Worm (Caenorhabditis elegans): ENCODE results near the gene K08E5.1.

- no peak for TF ChIP-seq lir-3 (tag; optimal IDR thresholded peaks at IDR 0.05)
- no peak for TF ChIP-seq lin-15B (tag; optimal IDR thresholded peaks at IDR 0.05)
- TF ChIP-seq aly-2 (tag; optimal IDR thresholded peaks at IDR 0.05) = no peak
- TF ChIP-seq R02D3.7 (tag; optimal IDR thresholded peaks at IDR 0.05) = no peak
Measured at ce11 chrIII:10108995-10109394, 37.6 kb downstream of the K08E5.1 start, which contains the start of gene T16H12.9.
